Fruit fly (Drosophila melanogaster): ENCODE data around the gene Prp39.
A peak's percentile ranks its signal among the peaks of the same experiment; 100 is the strongest.

Prp39 gene

dm6 chr3R:28844611-28845376 is 32.9 kb downstream of the Prp39 start, which contains the start of the genes Apc and spg (continued):
- TF ChIP-seq jim (GFP tag; optimal IDR thresholded peaks at IDR 0.05) (peak; percentile 9), foxo (GFP tag; optimal IDR thresholded peaks at IDR 0.05) (peak in 1 of 2 experiments; percentile 4), Hnf4 (GFP tag; optimal IDR thresholded peaks at IDR 0.05) (no peak), GATAd (GFP tag; optimal IDR thresholded peaks at IDR 0.05) (no peak), Hr83 (GFP tag; optimal IDR thresholded peaks at IDR 0.05; ENCODE audit: poor library complexity, severe bottlenecking) (peak; percentile 16), psq (GFP tag; optimal IDR thresholded peaks at IDR 0.05) (peak; percentile 5), lola (GFP tag; optimal IDR thresholded peaks at IDR 0.05) (no peak), fru (GFP tag; optimal IDR thresholded peaks at IDR 0.05) (peak; percentile 24), CrebA (GFP tag; optimal IDR thresholded peaks at IDR 0.05; ENCODE audit: borderline replicate concordance) (no peak), OdsH (GFP tag; optimal IDR thresholded peaks at IDR 0.05) (peak; percentile 47), tai (GFP tag; optimal IDR thresholded peaks at IDR 0.05) (no peak), Jra (GFP tag; optimal IDR thresholded peaks at IDR 0.05) (no peak), br (GFP tag; optimal IDR thresholded peaks at IDR 0.05) (peak; percentile 50), Sp1 (GFP tag; optimal IDR thresholded peaks at IDR 0.05) (peak; percentile 41), woc (GFP tag; optimal IDR thresholded peaks at IDR 0.05) (peak; percentile 16)

dm6 chr3R:28845377-28845876 is 33.5 kb downstream of the Prp39 start:
- no peak for TF ChIP-seq Rel (GFP tag; optimal IDR thresholded peaks at IDR 0.05)
- peak; percentile 98 for TF ChIP-seq Rel (tag; optimal IDR thresholded peaks at IDR 0.05)
- no peak for TF ChIP-seq HLH106 (tag; optimal IDR thresholded peaks at IDR 0.05)
- no peak for TF ChIP-seq Sp1 (GFP tag; optimal IDR thresholded peaks at IDR 0.05)

dm6 chr3R:28845981-28846380 is 34.1 kb downstream of the Prp39 start:
- no peak for TF ChIP-seq Sp1 (GFP tag; optimal IDR thresholded peaks at IDR 0.05)

dm6 chr3R:28846877-28847529 is 35.1 kb downstream of the Prp39 start:
- TF ChIP-seq usp (GFP tag; optimal IDR thresholded peaks at IDR 0.05) (no peak), woc (GFP tag; optimal IDR thresholded peaks at IDR 0.05) (peak; percentile 6), Myc (optimal IDR thresholded peaks at IDR 0.05) (no peak), ey (GFP tag; optimal IDR thresholded peaks at IDR 0.05) (peak; percentile 7), jim (GFP tag; optimal IDR thresholded peaks at IDR 0.05) (no peak), h (GFP tag; optimal IDR thresholded peaks at IDR 0.05) (no peak), Jra (GFP tag; optimal IDR thresholded peaks at IDR 0.05) (no peak), Rel (GFP tag; optimal IDR thresholded peaks at IDR 0.05) (no peak), Rel (tag; optimal IDR thresholded peaks at IDR 0.05) (no peak), N (GFP tag; optimal IDR thresholded peaks at IDR 0.05) (no peak)

dm6 chr3R:28847547-28848316 is 35.8 kb downstream of the Prp39 start:
- TF ChIP-seq HLH106 (tag; optimal IDR thresholded peaks at IDR 0.05) (peak; percentile 32), woc (GFP tag; optimal IDR thresholded peaks at IDR 0.05) (peak; percentile 19), dl (GFP tag; optimal IDR thresholded peaks at IDR 0.05; ENCODE audit: insufficient read depth in 1 of 2, partially characterized antibody in 2 of 2) (no peak), fru (GFP tag; optimal IDR thresholded peaks at IDR 0.05) (peak; percentile 0), foxo (GFP tag; optimal IDR thresholded peaks at IDR 0.05) (peak in 1 of 2 experiments; percentile 46), dmrt93B (GFP tag; optimal IDR thresholded peaks at IDR 0.05) (peak; percentile 53), rgr (GFP tag; optimal IDR thresholded peaks at IDR 0.05) (peak; percentile 20), Rel (GFP tag; optimal IDR thresholded peaks at IDR 0.05) (no peak), Rel (tag; optimal IDR thresholded peaks at IDR 0.05) (no peak), psq (GFP tag; optimal IDR thresholded peaks at IDR 0.05) (peak; percentile 33), OdsH (GFP tag; optimal IDR thresholded peaks at IDR 0.05) (peak; percentile 26), CrebA (GFP tag; optimal IDR thresholded peaks at IDR 0.05; ENCODE audit: borderline replicate concordance) (no peak), Sp1 (GFP tag; optimal IDR thresholded peaks at IDR 0.05) (peak; percentile 38)

Data from whole organism, wandering third instar larva.